Worm (Caenorhabditis elegans): ENCODE measurements around the gene nhr-154.

- TF ChIP-seq nhr-25 (tag; optimal IDR thresholded peaks at IDR 0.05): no peak
- TF ChIP-seq aly-2 (tag; optimal IDR thresholded peaks at IDR 0.05): no peak
- TF ChIP-seq lin-13 (GFP tag; optimal IDR thresholded peaks at IDR 0.05): no peak
- TF ChIP-seq zag-1 (tag; optimal IDR thresholded peaks at IDR 0.05): no peak
Measured at ce11 chrV:12117567-12118053, 16.5 kb downstream of the nhr-154 start, which contains the start of gene C13C4.8.

Data from whole organism, L2 larva.